Fruit fly (Drosophila melanogaster) whole organism: ENCODE data around the gene Cpr65Ay.
A peak's percentile ranks its signal among the peaks of the same experiment; 100 is the strongest.

Source experiments
- CG8478 ChIP-seq: fragments of >200 bp; optimal IDR thresholded peaks from 2 replicates; lab custom pipeline; 2018; ENCODE audit warnings: inconsistent platforms
- Dll ChIP-seq: fragments of >200 bp; optimal IDR thresholded peaks from 2 replicates; lab custom pipeline; 2017
- EcR ChIP-seq, 2 experiments: fragments of >200 bp; optimal IDR thresholded peaks; 2 replicates each; lab custom pipeline; 2017; ENCODE audit warnings: missing biosample characterization in 2 of 2, missing genetic modification characterization in 2 of 2, missing genetic modification reagents in 2 of 2
- pan ChIP-seq: fragments of >200 bp; optimal IDR thresholded peaks from 2 replicates; lab custom pipeline; 2017
- psq ChIP-seq: fragments of >200 bp; optimal IDR thresholded peaks from 2 replicates; lab custom pipeline; 2017
- usp ChIP-seq: fragments of >200 bp; optimal IDR thresholded peaks from 2 replicates; lab custom pipeline; 2017; ENCODE audit warnings: missing biosample characterization, missing genetic modification characterization, mixed read lengths

Cpr65Ay gene

dm6 chr3L:6158530-6158929 is at the start of gene Cpr65Ay:
Gene Cpr65Ay, minus strand, starts transcription at chr3L:6158630.
- TF ChIP-seq psq (no peak), Dll (lab: Kevin White, UChicago) (no peak), pan (no peak), CG8478 (lab: Kevin White, UChicago) (no peak), EcR (GFP tag; optimal IDR thresholded peaks at IDR 0.05; lab: Kevin White, UChicago) (no peak), usp (GFP tag; lab: Kevin White, UChicago) (no peak)

dm6 chr3L:6200173-6200572 is 41.7 kb upstream of the Cpr65Ay start, which contains the start of gene CG8219:
Gene CG8219, plus strand, starts transcription at chr3L:6200473.
- TF ChIP-seq psq (no peak), CG8478 (lab: Kevin White, UChicago) (no peak), pan (no peak), usp (GFP tag; lab: Kevin White, UChicago) (no peak), Dll (lab: Kevin White, UChicago) (no peak), EcR (GFP tag; optimal IDR thresholded peaks at IDR 0.05; lab: Kevin White, UChicago) (no peak)

- TF ChIP-seq psq = no peak
- TF ChIP-seq EcR (GFP tag; optimal IDR thresholded peaks at IDR 0.05; lab: Kevin White, UChicago) = no peak
- no peak for TF ChIP-seq usp (GFP tag; lab: Kevin White, UChicago)
- no peak for TF ChIP-seq pan
- no peak for TF ChIP-seq CG8478 (lab: Kevin White, UChicago)
- no peak for TF ChIP-seq Dll (lab: Kevin White, UChicago)
Observed at dm6 chr3L:6193556-6194114, 35.2 kb upstream of the Cpr65Ay start.

dm6 chr3L:6192822-6193555 is 34.6 kb upstream of the Cpr65Ay start, which contains the start of the genes Sf3b6 and Tnpo:
Gene Sf3b6, minus strand, starts transcription at chr3L:6193179.
Gene Tnpo, plus strand, starts transcription at chr3L:6193480.
- TF ChIP-seq CG8478 (lab: Kevin White, UChicago) (no peak), EcR (GFP tag; optimal IDR thresholded peaks at IDR 0.05; lab: Kevin White, UChicago) (no peak), Dll (lab: Kevin White, UChicago) (no peak), usp (GFP tag; lab: Kevin White, UChicago) (no peak), psq (no peak)

dm6 chr3L:6188995-6189927 is 30.8 kb upstream of the Cpr65Ay start, which contains the start of the genes D19A and CG7386:
Gene D19A, minus strand, starts transcription at chr3L:6189123.
Gene CG7386, plus strand, starts transcription at chr3L:6189745.
- TF ChIP-seq usp (GFP tag; lab: Kevin White, UChicago) = no peak
- TF ChIP-seq CG8478 (lab: Kevin White, UChicago) = no peak
- no peak for TF ChIP-seq Dll (lab: Kevin White, UChicago)
- no peak for TF ChIP-seq pan
- no peak for TF ChIP-seq psq
- no peak for TF ChIP-seq EcR (GFP tag; optimal IDR thresholded peaks at IDR 0.05; lab: Kevin White, UChicago)

dm6 chr3L:6184884-6185438 is 26.5 kb upstream of the Cpr65Ay start, which contains the start of the genes D19B and CG43293:
Gene D19B, minus strand, starts transcription at chr3L:6184920.
Gene CG43293, plus strand, starts transcription at chr3L:6185189.
- TF ChIP-seq pan (peak; percentile 80), CG8478 (lab: Kevin White, UChicago) (no peak)

- TF ChIP-seq CG8478 (lab: Kevin White, UChicago) (no peak), psq (no peak), pan (no peak), usp (GFP tag; lab: Kevin White, UChicago) (no peak), Dll (lab: Kevin White, UChicago) (no peak), EcR (GFP tag; optimal IDR thresholded peaks at IDR 0.05; lab: Kevin White, UChicago) (no peak)
Observed at dm6 chr3L:6181776-6182175, 23.3 kb upstream of the Cpr65Ay start, which contains the start of gene CG10274. Gene CG10274, minus strand, starts transcription at chr3L:6181829.

- no peak for TF ChIP-seq psq
- no peak for TF ChIP-seq usp (GFP tag; lab: Kevin White, UChicago)
- TF ChIP-seq pan = no peak
- TF ChIP-seq Dll (lab: Kevin White, UChicago) = no peak
- no peak for TF ChIP-seq CG8478 (lab: Kevin White, UChicago)
- TF ChIP-seq EcR (GFP tag; optimal IDR thresholded peaks at IDR 0.05; lab: Kevin White, UChicago) = no peak
Observed at dm6 chr3L:6173826-6174255, 15.4 kb upstream of the Cpr65Ay start, which contains the start of the genes fmt and CG7376. Gene fmt, minus strand, starts transcription at chr3L:6173880. Gene CG7376, plus strand, starts transcription at chr3L:6174248.

dm6 chr3L:6162483-6163128 is 4.2 kb upstream of the Cpr65Ay start, which contains the start of gene Prdm13:
Gene Prdm13, plus strand, starts transcription at chr3L:6163127.
- TF ChIP-seq usp (GFP tag; lab: Kevin White, UChicago) (no peak), EcR (GFP tag; optimal IDR thresholded peaks at IDR 0.05; lab: Kevin White, UChicago) (no peak), pan (no peak), CG8478 (lab: Kevin White, UChicago) (no peak), Dll (lab: Kevin White, UChicago) (no peak)

dm6 chr3L:6161997-6162396 is 3.6 kb upstream of the Cpr65Ay start:
- TF ChIP-seq CG8478 (lab: Kevin White, UChicago) (no peak), usp (GFP tag; lab: Kevin White, UChicago) (no peak), pan (no peak), EcR (GFP tag; optimal IDR thresholded peaks at IDR 0.05; lab: Kevin White, UChicago) (no peak), Dll (lab: Kevin White, UChicago) (no peak), psq (no peak)
